Worm (Caenorhabditis elegans): Measurements from ENCODE around the gene lntl-1.

DNA sequence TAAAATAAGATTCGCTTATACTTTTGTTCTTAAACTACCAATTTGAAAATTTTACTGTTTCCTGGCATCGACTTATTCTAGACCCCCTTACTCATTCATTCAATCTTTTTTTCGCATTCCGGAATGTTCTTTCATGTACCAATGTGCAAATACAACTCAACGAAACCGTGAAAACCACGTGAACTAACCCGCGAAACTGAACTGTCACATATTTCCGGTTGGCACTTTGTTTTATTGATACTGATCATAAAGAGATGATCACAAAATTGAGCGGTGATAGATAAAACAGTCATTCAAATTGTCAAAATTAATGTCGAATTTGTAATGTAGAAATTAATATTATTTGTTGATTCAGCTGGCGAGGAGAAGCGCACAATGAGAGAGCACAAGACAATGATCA is 51.0 kb downstream of the lntl-1 start:
- TF ChIP-seq mep-1 (tag; optimal IDR thresholded peaks at IDR 0.05) (no peak), ztf-11 (tag; optimal IDR thresholded peaks at IDR 0.05) (no peak), nhr-76 (tag; optimal IDR thresholded peaks at IDR 0.05) (no peak), lin-13 (tag; optimal IDR thresholded peaks at IDR 0.05) (no peak), unc-39 (tag; optimal IDR thresholded peaks at IDR 0.05) (no peak), elt-1 (tag; optimal IDR thresholded peaks at IDR 0.05; ENCODE audit: borderline replicate concordance, insufficient read depth) (no peak)
